Worm (Caenorhabditis elegans) whole organism, L2 larva: ENCODE measurements around the gene Y73F8A.14.

Experiments used
- C34F6.9 ChIP-seq: fragments of 150-350 bp; optimal IDR thresholded peaks from 2 replicates; lab custom pipeline; 2014; ENCODE audit warnings: missing biosample characterization, missing genetic modification characterization
- aly-2 ChIP-seq: fragments of 150-350 bp; optimal IDR thresholded peaks from 2 replicates; lab custom pipeline; 2014; ENCODE audit warnings: missing biosample characterization, missing genetic modification characterization
- ama-1 ChIP-seq: fragments of 150-350 bp; optimal IDR thresholded peaks from 2 replicates; lab custom pipeline; 2018; ENCODE audit warnings: inconsistent platforms
- blmp-1 ChIP-seq: sonication (generic microtip); optimal IDR thresholded peaks from 2 replicates; lab custom pipeline; 2017; ENCODE audit warnings: missing genetic modification characterization, mild to moderate bottlenecking, missing compliant biosample characterization, antibody characterized with exemption, moderate library complexity; ENCODE audit not compliant: insufficient read depth
- mab-5 ChIP-seq: fragments of 150-350 bp; optimal IDR thresholded peaks from 2 replicates; lab custom pipeline; 2014; ENCODE audit warnings: missing biosample characterization, missing genetic modification characterization
- sem-4 ChIP-seq: fragments of 150-350 bp; optimal IDR thresholded peaks from 2 replicates; lab custom pipeline; 2014; ENCODE audit warnings: missing biosample characterization, missing genetic modification reagents, missing genetic modification characterization
- skn-1 ChIP-seq: sonication (generic microtip); optimal IDR thresholded peaks from 2 replicates; lab custom pipeline; 2017; ENCODE audit warnings: missing biosample characterization, missing genetic modification characterization

Gene Y73F8A.14

DNA sequence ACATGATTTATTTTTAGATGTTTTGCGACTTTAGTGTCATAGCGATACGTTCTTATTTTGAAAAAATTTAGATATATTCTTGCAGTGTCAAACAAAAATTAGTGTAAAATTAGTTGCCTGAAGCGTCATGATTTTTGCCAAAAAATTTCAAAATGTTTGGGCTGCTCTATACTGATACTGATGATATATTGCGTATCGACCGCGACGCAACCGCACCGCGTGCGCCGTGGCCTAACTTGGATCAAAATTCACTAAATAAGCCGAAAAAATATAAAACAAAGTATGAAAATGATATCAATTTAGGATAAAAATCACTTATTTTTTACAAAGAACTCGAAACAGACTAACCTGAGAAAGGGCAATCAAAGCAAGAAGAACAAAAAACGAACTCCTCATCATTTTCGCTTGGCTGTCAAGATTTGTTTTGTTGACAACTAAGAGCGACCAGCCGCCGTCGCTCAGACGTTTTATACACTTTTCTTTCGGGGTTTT, 43.5 kb downstream of the Y73F8A.14 start, which contains the start of gene ccg-1:
TSS of gene ccg-1 (minus strand) at position 442 of the 492 bp plus-strand sequence.
- no peak for TF ChIP-seq skn-1 (tag; lab: Kevin White, UChicago)
- peak; percentile 60 for TF ChIP-seq ama-1 (lab: Kevin White, UChicago)
- peak; percentile 13 for TF ChIP-seq C34F6.9 (tag; lab: Kevin White, UChicago)
- TF ChIP-seq sem-4: no peak
- TF ChIP-seq, all 48 proteins: peak for 2

DNA sequence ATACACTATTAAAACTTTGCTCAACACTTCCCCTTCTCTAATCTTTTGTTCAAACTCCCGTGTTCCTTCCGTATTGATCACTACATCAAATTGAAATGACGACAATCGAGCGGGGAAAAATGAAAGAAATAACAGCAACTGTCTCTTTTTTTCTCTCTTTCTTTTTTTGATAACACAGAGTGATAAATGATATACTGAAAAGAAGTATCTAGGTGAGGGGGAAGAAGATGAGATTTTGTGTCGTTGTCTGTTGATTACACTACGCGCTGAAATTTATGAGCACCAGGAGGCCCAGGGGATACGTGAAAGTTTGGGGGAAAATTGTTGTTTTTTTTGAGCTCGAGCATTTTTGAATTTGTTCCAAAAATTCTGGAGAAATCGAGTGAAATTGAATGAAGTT, 44.8 kb downstream of the Y73F8A.14 start:
- no peak for TF ChIP-seq blmp-1 (tag; lab: Kevin White, UChicago)
- TF ChIP-seq mab-5 (tag; lab: Kevin White, UChicago): peak; percentile 9
- peak; percentile 23 for TF ChIP-seq C34F6.9 (tag; lab: Kevin White, UChicago)
- no peak for TF ChIP-seq aly-2 (tag; lab: Kevin White, UChicago)
